Fruit fly (Drosophila melanogaster) whole organism, embryonic: Measurements from ENCODE around the gene CG12661.

Experiments
- Ada2b ChIP-seq: fragments of 200-800 bp; sonication (Bioruptor generic); IDR thresholded peaks from 2 replicates; pipeline ENCODE4 v1.3.6; 2022; ENCODE audit warnings: missing biosample characterization, missing genetic modification characterization
- Atf3 ChIP-seq: fragments of 200-800 bp; sonication (Bioruptor generic); optimal IDR thresholded peaks from 3 replicates; lab custom pipeline; 2016; ENCODE audit warnings: missing biosample characterization, missing genetic modification characterization
- CG1024 ChIP-seq: fragments of 200-800 bp; sonication (Bioruptor generic); IDR thresholded peaks from 2 replicates; pipeline ENCODE4 v1.3.6; 2022; ENCODE audit warnings: missing biosample characterization, missing genetic modification characterization
- CG10321 ChIP-seq: fragments of 200-800 bp; sonication (Bioruptor generic); IDR thresholded peaks from 2 replicates; pipeline ENCODE4 v1.3.6; 2022; ENCODE audit warnings: missing biosample characterization, missing genetic modification characterization
- CG11247 ChIP-seq: fragments of 200-800 bp; sonication (Bioruptor generic); IDR thresholded peaks from 2 replicates; pipeline ENCODE4 v1.3.6; 2022; ENCODE audit warnings: missing biosample characterization, missing genetic modification characterization
- CG11398 ChIP-seq: fragments of 200-800 bp; sonication (Bioruptor generic); optimal IDR thresholded peaks from 2 replicates; lab custom pipeline; 2016; ENCODE audit warnings: missing biosample characterization, missing genetic modification characterization
- CG11456 ChIP-seq: fragments of 200-800 bp; sonication (Bioruptor generic); IDR thresholded peaks from 3 replicates; pipeline ENCODE4 v1.3.6; 2022; ENCODE audit warnings: missing biosample characterization, missing genetic modification characterization
- CG1233 ChIP-seq: fragments of 200-800 bp; sonication (Bioruptor generic); optimal IDR thresholded peaks from 4 replicates; lab custom pipeline; 2018; ENCODE audit warnings: missing biosample characterization, mild to moderate bottlenecking, missing genetic modification characterization
- CG13894 ChIP-seq: fragments of 200-800 bp; sonication (Bioruptor generic); optimal IDR thresholded peaks from 3 replicates; lab custom pipeline; 2018; ENCODE audit warnings: missing biosample characterization, mild to moderate bottlenecking, missing genetic modification characterization, moderate library complexity
- CG15601 ChIP-seq: fragments of 200-800 bp; sonication (Bioruptor generic); optimal IDR thresholded peaks from 3 replicates; lab custom pipeline; 2019; ENCODE audit warnings: missing biosample characterization, mild to moderate bottlenecking, missing genetic modification characterization, moderate library complexity
- CG17802 ChIP-seq: fragments of 200-800 bp; sonication (Bioruptor generic); optimal IDR thresholded peaks from 2 replicates; lab custom pipeline; 2018; ENCODE audit warnings: missing biosample characterization, mild to moderate bottlenecking, missing genetic modification characterization, moderate library complexity
- CG18011 ChIP-seq: fragments of 200-800 bp; sonication (Bioruptor generic); optimal IDR thresholded peaks from 2 replicates; lab custom pipeline; 2017; ENCODE audit warnings: missing biosample characterization, missing genetic modification characterization, mild to moderate bottlenecking, moderate library complexity, missing genotype
- CG18262 ChIP-seq: fragments of 200-800 bp; optimal IDR thresholded peaks from 3 replicates; lab custom pipeline; 2019; ENCODE audit warnings: missing biosample characterization, mild to moderate bottlenecking, missing genetic modification characterization, moderate library complexity
- CG18476 ChIP-seq: fragments of 200-800 bp; sonication (Bioruptor generic); optimal IDR thresholded peaks from 2 replicates; lab custom pipeline; 2016; ENCODE audit warnings: missing biosample characterization, mild to moderate bottlenecking, missing genetic modification characterization
- CG2712 ChIP-seq: fragments of 200-800 bp; optimal IDR thresholded peaks from 3 replicates; lab custom pipeline; 2019; ENCODE audit warnings: missing biosample characterization, mild to moderate bottlenecking, missing genetic modification characterization, moderate library complexity
- CG3163 ChIP-seq: fragments of 200-800 bp; sonication (Bioruptor generic); optimal IDR thresholded peaks from 3 replicates; lab custom pipeline; 2016; ENCODE audit warnings: missing biosample characterization, missing genetic modification characterization
- CG34376 ChIP-seq: fragments of 200-800 bp; sonication (Bioruptor generic); optimal IDR thresholded peaks from 2 replicates; lab custom pipeline; 2018; ENCODE audit warnings: missing biosample characterization, mild to moderate bottlenecking, missing genetic modification characterization
- CG6854 ChIP-seq: fragments of 200-800 bp; sonication (Bioruptor generic); optimal IDR thresholded peaks from 3 replicates; lab custom pipeline; 2017; ENCODE audit warnings: missing biosample characterization, mild to moderate bottlenecking, missing genetic modification characterization
- CG7357 ChIP-seq: fragments of 200-800 bp; sonication (Bioruptor generic); IDR thresholded peaks from 3 replicates; pipeline ENCODE4 v1.3.6; 2022; ENCODE audit warnings: missing biosample characterization, missing genetic modification characterization
- CG7963 ChIP-seq: fragments of 200-800 bp; sonication (Bioruptor generic); IDR thresholded peaks from 3 replicates; pipeline ENCODE4 v1.3.6; 2022; ENCODE audit warnings: missing biosample characterization, missing genetic modification characterization; ENCODE audit not compliant: partially characterized antibody
- CG8281 ChIP-seq: fragments of 200-800 bp; sonication (Bioruptor generic); optimal IDR thresholded peaks from 2 replicates; lab custom pipeline; 2018; ENCODE audit warnings: missing biosample characterization, mild to moderate bottlenecking, missing genetic modification characterization, moderate library complexity
- CG9797 ChIP-seq: fragments of 200-800 bp; sonication (Bioruptor generic); optimal IDR thresholded peaks from 3 replicates; lab custom pipeline; 2018; ENCODE audit warnings: missing biosample characterization, mild to moderate bottlenecking, missing genetic modification characterization
- CoRest ChIP-seq: fragments of 200-800 bp; sonication (Bioruptor generic); optimal IDR thresholded peaks from 3 replicates; lab custom pipeline; 2018; ENCODE audit warnings: missing biosample characterization, mild to moderate bottlenecking, missing genetic modification characterization, moderate library complexity
- Ets97D ChIP-seq: fragments of 200-800 bp; sonication (Bioruptor generic); optimal IDR thresholded peaks from 3 replicates; lab custom pipeline; 2016; ENCODE audit warnings: missing biosample characterization, missing genetic modification characterization
- HLH3B ChIP-seq: fragments of 200-800 bp; sonication (Bioruptor generic); IDR thresholded peaks from 2 replicates; pipeline ENCODE4 v1.3.6; 2022; ENCODE audit warnings: missing biosample characterization, missing genetic modification characterization
- Hr78 ChIP-seq, 2 experiments: fragments of 200-800 bp in 1 of 2; fragments of >200 bp in 1 of 2; sonication (Bioruptor generic) in 1 of 2; optimal IDR thresholded peaks; 2 replicates each; lab custom pipeline; 2017 to 2019; ENCODE audit warnings: missing biosample characterization in 2 of 2, missing genetic modification characterization in 2 of 2, mild to moderate bottlenecking in 1 of 2, moderate library complexity in 1 of 2
- Hsf ChIP-seq: fragments of 200-800 bp; sonication (Bioruptor generic); optimal IDR thresholded peaks from 3 replicates; lab custom pipeline; 2016; ENCODE audit warnings: missing biosample characterization, missing genetic modification characterization
- MTF-1 ChIP-seq: fragments of 200-800 bp; sonication (Bioruptor generic); optimal IDR thresholded peaks from 2 replicates; lab custom pipeline; 2018; ENCODE audit warnings: missing biosample characterization, mild to moderate bottlenecking, missing genetic modification characterization, borderline replicate concordance
- Mad ChIP-seq: fragments of 200-800 bp; sonication (Bioruptor generic); optimal IDR thresholded peaks from 2 replicates; lab custom pipeline; 2016; ENCODE audit warnings: missing biosample characterization, missing genetic modification characterization
- Med ChIP-seq: fragments of 200-800 bp; sonication (Bioruptor generic); peaks from one replicate; lab custom pipeline; 2016; ENCODE audit warnings: missing biosample characterization, missing genetic modification characterization, mild to moderate bottlenecking, inconsistent platforms, moderate library complexity
- Neu2 ChIP-seq: fragments of 200-800 bp; sonication (Bioruptor generic); optimal IDR thresholded peaks from 3 replicates; lab custom pipeline; 2016; ENCODE audit warnings: missing biosample characterization, missing genetic modification characterization, borderline replicate concordance
- Rfx ChIP-seq: fragments of 200-800 bp; sonication (Bioruptor generic); IDR thresholded peaks from 2 replicates; pipeline ENCODE4 v1.3.6; 2022; ENCODE audit warnings: missing biosample characterization, missing genetic modification characterization
- Sry-β ChIP-seq: fragments of 200-800 bp; sonication (Bioruptor generic); optimal IDR thresholded peaks from 2 replicates; lab custom pipeline; 2018; ENCODE audit warnings: missing biosample characterization, mild to moderate bottlenecking, missing genetic modification characterization, moderate library complexity
- az2 ChIP-seq: fragments of 200-800 bp; sonication (Bioruptor generic); optimal IDR thresholded peaks from 3 replicates; lab custom pipeline; 2016; ENCODE audit warnings: missing biosample characterization, missing genetic modification characterization
- ci ChIP-seq: fragments of 200-800 bp; sonication (Bioruptor generic); IDR thresholded peaks from 3 replicates; pipeline ENCODE4 v1.3.6; 2022; ENCODE audit warnings: missing biosample characterization, missing genetic modification characterization
- dimm ChIP-seq: fragments of 200-800 bp; sonication (Bioruptor generic); IDR thresholded peaks from 2 replicates; pipeline ENCODE4 v1.3.6; 2022; ENCODE audit warnings: missing biosample characterization, missing genetic modification characterization
- ind ChIP-seq: fragments of 200-800 bp; sonication (Bioruptor generic); optimal IDR thresholded peaks from 3 replicates; lab custom pipeline; 2016; ENCODE audit warnings: missing biosample characterization, missing genetic modification characterization
- kah ChIP-seq: fragments of 200-800 bp; sonication (Bioruptor generic); optimal IDR thresholded peaks from 2 replicates; lab custom pipeline; 2018; ENCODE audit warnings: missing biosample characterization, mild to moderate bottlenecking, missing genetic modification characterization
- lmd ChIP-seq: fragments of 200-800 bp; sonication (Bioruptor generic); IDR thresholded peaks from 2 replicates; pipeline ENCODE4 v1.3.6; 2022; ENCODE audit warnings: missing biosample characterization, missing genetic modification characterization
- odd ChIP-seq: fragments of 200-800 bp; sonication (Bioruptor generic); optimal IDR thresholded peaks from 2 replicates; lab custom pipeline; 2017; ENCODE audit warnings: missing biosample characterization, mild to moderate bottlenecking, missing genetic modification characterization
- run ChIP-seq: fragments of 200-800 bp; sonication (Bioruptor generic); optimal IDR thresholded peaks from 3 replicates; lab custom pipeline; 2018; ENCODE audit warnings: missing biosample characterization, mild to moderate bottlenecking, missing genetic modification characterization
- schlank ChIP-seq: fragments of 200-800 bp; sonication (Bioruptor generic); optimal IDR thresholded peaks from 2 replicates; lab custom pipeline; 2018; ENCODE audit warnings: missing biosample characterization, mild to moderate bottlenecking, missing genetic modification characterization
- scrt ChIP-seq: fragments of 200-800 bp; sonication (Bioruptor generic); optimal IDR thresholded peaks from 2 replicates; lab custom pipeline; 2018; ENCODE audit warnings: missing biosample characterization, mild to moderate bottlenecking, missing genetic modification characterization, moderate library complexity
- sisA ChIP-seq: fragments of 200-800 bp; sonication (Bioruptor generic); IDR thresholded peaks from 2 replicates; pipeline ENCODE4 v1.3.6; 2022; ENCODE audit warnings: missing biosample characterization, missing genetic modification characterization
- so ChIP-seq: fragments of 200-800 bp; sonication (Bioruptor generic); IDR thresholded peaks from 3 replicates; pipeline ENCODE4 v1.3.6; 2022; ENCODE audit warnings: missing biosample characterization, missing genetic modification characterization
- sqz ChIP-seq: fragments of 200-800 bp; sonication (Bioruptor generic); optimal IDR thresholded peaks from 3 replicates; lab custom pipeline; 2018; ENCODE audit warnings: missing biosample characterization, mild to moderate bottlenecking, missing genetic modification characterization
- unc-4 ChIP-seq: fragments of 200-800 bp; sonication (Bioruptor generic); IDR thresholded peaks from 2 replicates; pipeline ENCODE4 v1.3.6; 2022; ENCODE audit warnings: missing biosample characterization, missing genetic modification characterization; ENCODE audit not compliant: partially characterized antibody
- vnd ChIP-seq: fragments of 200-800 bp; sonication (Bioruptor generic); IDR thresholded peaks from 3 replicates; pipeline ENCODE4 v1.3.6; 2022; ENCODE audit warnings: missing biosample characterization, missing genetic modification characterization; ENCODE audit not compliant: partially characterized antibody
- zfh1 ChIP-seq: fragments of 200-800 bp; sonication (Bioruptor generic); IDR thresholded peaks from 3 replicates; pipeline ENCODE4 v1.3.6; 2022; ENCODE audit warnings: missing biosample characterization, missing genetic modification characterization

The CG12661 gene

dm6 chrX:8897859-8898427, 25.5 kb downstream of the CG12661 start, which contains the start of gene Moe (continued):
- peak; percentile 24 for TF ChIP-seq CG13894
- TF ChIP-seq CG15601 (tag; lab: Kevin White, UChicago) = no peak
- TF ChIP-seq so = no peak
- no peak for TF ChIP-seq schlank (tag; lab: Kevin White, UChicago)
- TF ChIP-seq Hsf = peak; percentile 69
- no peak for TF ChIP-seq CG18476
- no peak for TF ChIP-seq Sry-β (GFP tag; lab: Kevin White, UChicago)
- TF ChIP-seq CoRest (tag; lab: Kevin White, UChicago) = peak; percentile 59
- TF ChIP-seq ci = peak; percentile 52; the same call in 2 of the 3 replicates
- TF ChIP-seq odd (GFP tag; lab: Kevin White, UChicago) = no peak
- TF ChIP-seq HLH3B (GFP tag; lab: Robert Waterston, UW) = 0 out of 2 replicates have a peak, but pooled peaks have one; percentile 26
- TF ChIP-seq sqz (GFP tag; lab: Kevin White, UChicago) = peak; percentile 86
- no peak for TF ChIP-seq dimm (GFP tag; lab: Robert Waterston, UW)
- TF ChIP-seq Med (GFP tag; lab: Kevin White, UChicago) = peak; percentile 89
- no peak for TF ChIP-seq Hr78 (GFP tag; optimal IDR thresholded peaks at IDR 0.05; lab: Kevin White, UChicago)
- TF ChIP-seq CG3163 (GFP tag; lab: Kevin White, UChicago) = peak; percentile 51
- TF ChIP-seq scrt (GFP tag; lab: Kevin White, UChicago) = peak; percentile 85
- TF ChIP-seq CG17802 (tag; lab: Kevin White, UChicago) = no peak
- no peak for TF ChIP-seq CG34376 (GFP tag; lab: Kevin White, UChicago)
- TF ChIP-seq run (tag; lab: Kevin White, UChicago) = no peak
- peak; percentile 64; the same call in 2 of the 3 replicates for TF ChIP-seq vnd (GFP tag; lab: Robert Waterston, UW)
- peak; percentile 15 for TF ChIP-seq Atf3 (GFP tag; lab: Kevin White, UChicago)
- peak; percentile 81 for TF ChIP-seq Ets97D (GFP tag; lab: Kevin White, UChicago)
- TF ChIP-seq CG1233 = no peak
- TF ChIP-seq CG8281 (tag; lab: Kevin White, UChicago) = no peak
- TF ChIP-seq zfh1 (GFP tag; lab: Robert Waterston, UW) = peak; percentile 44; the same call in 1 of the 3 replicates
- TF ChIP-seq Mad (GFP tag; lab: Kevin White, UChicago) = peak; percentile 37
- TF ChIP-seq CG11456 = peak; percentile 83
- peak; percentile 44 for TF ChIP-seq CG9797 (GFP tag; lab: Kevin White, UChicago)
- peak; percentile 81 for TF ChIP-seq unc-4 (GFP tag; lab: Robert Waterston, UW)
- peak; percentile 36; the same call in 1 of the 2 replicates for TF ChIP-seq Ada2b (GFP tag; lab: Robert Waterston, UW)
- TF ChIP-seq az2 (GFP tag; lab: Kevin White, UChicago) = peak; percentile 38
- TF ChIP-seq Neu2 (GFP tag; lab: Kevin White, UChicago) = no peak
- peak; percentile 61; the same call in 1 of the 3 replicates for TF ChIP-seq CG7963 (GFP tag; lab: Robert Waterston, UW)
- TF ChIP-seq lmd (GFP tag; lab: Robert Waterston, UW) = peak; percentile 37; the same call in 1 of the 2 replicates
- no peak for TF ChIP-seq CG10321 (GFP tag; lab: Robert Waterston, UW)
- TF ChIP-seq CG6854 = no peak
- TF ChIP-seq sisA (GFP tag; lab: Robert Waterston, UW) = peak; percentile 62
- TF ChIP-seq CG18011 (GFP tag; lab: Kevin White, UChicago) = peak; percentile 8
- TF ChIP-seq CG7357 (GFP tag; lab: Robert Waterston, UW) = no peak
- TF ChIP-seq ind = peak; percentile 63
- TF ChIP-seq CG11247 (GFP tag; lab: Robert Waterston, UW) = peak; percentile 45; the same call in 1 of the 2 replicates
- TF ChIP-seq CG2712 = peak; percentile 51
- no peak for TF ChIP-seq CG1024 (GFP tag; lab: Robert Waterston, UW)
- TF ChIP-seq CG11398 (GFP tag; lab: Kevin White, UChicago) = peak; percentile 38
- TF ChIP-seq CG18262 (tag; lab: Kevin White, UChicago) = no peak
- peak; percentile 81 for TF ChIP-seq Rfx (GFP tag; lab: Robert Waterston, UW)
- no peak for TF ChIP-seq kah (GFP tag; lab: Kevin White, UChicago)
- no peak for TF ChIP-seq MTF-1
